Fruit fly (Drosophila melanogaster) whole organism, embryonic: Measurements from ENCODE around the gene CG16813.

Experiments
- Adf1 ChIP-seq: fragments of 200-800 bp; sonication (Bioruptor generic); IDR thresholded peaks from 2 replicates; pipeline ENCODE4 v1.3.6; 2022; ENCODE audit warnings: missing biosample characterization, missing genetic modification characterization
- Atf6 ChIP-seq: fragments of 200-800 bp; sonication (Bioruptor generic); IDR thresholded peaks from 2 replicates; pipeline ENCODE4 v1.3.6; 2022; ENCODE audit warnings: missing biosample characterization, missing genetic modification characterization
- B-H2 ChIP-seq: fragments of 200-800 bp; sonication (Bioruptor generic); optimal IDR thresholded peaks from 2 replicates; lab custom pipeline; 2018; ENCODE audit warnings: missing biosample characterization, mild to moderate bottlenecking, missing genetic modification characterization
- Blimp-1 ChIP-seq: fragments of 200-800 bp; sonication (Bioruptor generic); optimal IDR thresholded peaks from 3 replicates; lab custom pipeline; 2018; ENCODE audit warnings: missing biosample characterization, missing genetic modification characterization, mild to moderate bottlenecking, moderate library complexity, missing genetic modification reagents
- CG10274 ChIP-seq: fragments of 200-800 bp; sonication (Bioruptor generic); optimal IDR thresholded peaks from 3 replicates; lab custom pipeline; 2017; ENCODE audit warnings: missing biosample characterization, mild to moderate bottlenecking, missing genetic modification characterization
- CG10431 ChIP-seq: fragments of 200-800 bp; sonication (Bioruptor generic); optimal IDR thresholded peaks from 3 replicates; lab custom pipeline; 2018; ENCODE audit warnings: missing biosample characterization, mild to moderate bottlenecking, missing genetic modification characterization
- CG11695 ChIP-seq: fragments of 200-800 bp; sonication (Bioruptor generic); IDR thresholded peaks from 3 replicates; pipeline ENCODE4 v1.3.6; 2022; ENCODE audit warnings: missing biosample characterization, missing genetic modification characterization
- CG12299 ChIP-seq: fragments of 200-800 bp; sonication (Bioruptor generic); optimal IDR thresholded peaks from 2 replicates; lab custom pipeline; 2018; ENCODE audit warnings: missing biosample characterization, mild to moderate bottlenecking, missing genetic modification characterization
- CG13894 ChIP-seq: fragments of 200-800 bp; sonication (Bioruptor generic); optimal IDR thresholded peaks from 3 replicates; lab custom pipeline; 2018; ENCODE audit warnings: missing biosample characterization, mild to moderate bottlenecking, missing genetic modification characterization, moderate library complexity
- CG15269 ChIP-seq: fragments of 200-800 bp; sonication (Bioruptor generic); optimal IDR thresholded peaks from 2 replicates; lab custom pipeline; 2018; ENCODE audit warnings: missing biosample characterization, mild to moderate bottlenecking, missing genetic modification characterization, moderate library complexity
- CG1603 ChIP-seq: fragments of 200-800 bp; sonication (Bioruptor generic); optimal IDR thresholded peaks from 2 replicates; lab custom pipeline; 2019; ENCODE audit warnings: missing biosample characterization, mild to moderate bottlenecking, missing genetic modification characterization, moderate library complexity
- CG17612 ChIP-seq: fragments of 200-800 bp; sonication (Bioruptor generic); IDR thresholded peaks from 2 replicates; pipeline ENCODE4 v1.3.6; 2022; ENCODE audit warnings: missing biosample characterization, missing genetic modification characterization
- CG18262 ChIP-seq: fragments of 200-800 bp; optimal IDR thresholded peaks from 3 replicates; lab custom pipeline; 2019; ENCODE audit warnings: missing biosample characterization, mild to moderate bottlenecking, missing genetic modification characterization, moderate library complexity
- CG1832 ChIP-seq: fragments of 200-800 bp; sonication (Bioruptor generic); optimal IDR thresholded peaks from 2 replicates; lab custom pipeline; 2017; ENCODE audit warnings: missing biosample characterization, mild to moderate bottlenecking, missing genetic modification characterization, inconsistent platforms
- CG2875 ChIP-seq: fragments of 200-800 bp; sonication (Bioruptor generic); optimal IDR thresholded peaks from 2 replicates; lab custom pipeline; 2017; ENCODE audit warnings: missing biosample characterization, mild to moderate bottlenecking, missing genetic modification characterization, missing genetic modification reagents
- CG30020 ChIP-seq: fragments of 200-800 bp; optimal IDR thresholded peaks from 2 replicates; lab custom pipeline; 2019; ENCODE audit warnings: missing biosample characterization, mild to moderate bottlenecking, missing genetic modification characterization, moderate library complexity
- CG30431 ChIP-seq: fragments of 200-800 bp; sonication (Bioruptor generic); optimal IDR thresholded peaks from 2 replicates; lab custom pipeline; 2017; ENCODE audit warnings: missing biosample characterization, missing genetic modification characterization
- CG5245 ChIP-seq: fragments of 200-800 bp; sonication (Bioruptor generic); optimal IDR thresholded peaks from 3 replicates; lab custom pipeline; 2016; ENCODE audit warnings: missing biosample characterization, missing genetic modification characterization
- CG7987 ChIP-seq: fragments of 200-800 bp; sonication (Bioruptor generic); optimal IDR thresholded peaks from 2 replicates; lab custom pipeline; 2018; ENCODE audit warnings: missing biosample characterization, mild to moderate bottlenecking, missing genetic modification characterization, moderate library complexity
- CG8359 ChIP-seq: fragments of 200-800 bp; sonication (Bioruptor generic); optimal IDR thresholded peaks from 2 replicates; lab custom pipeline; 2017; ENCODE audit warnings: missing biosample characterization, mild to moderate bottlenecking, missing genetic modification characterization, borderline replicate concordance
- CkIIα-i1 ChIP-seq: fragments of 200-800 bp; sonication (Bioruptor generic); IDR thresholded peaks from 2 replicates; pipeline ENCODE4 v1.3.6; 2022; ENCODE audit warnings: missing biosample characterization, missing genetic modification characterization
- CrebB ChIP-seq: fragments of 200-800 bp; sonication (Bioruptor generic); optimal IDR thresholded peaks from 3 replicates; lab custom pipeline; 2018; ENCODE audit warnings: missing biosample characterization, mild to moderate bottlenecking, missing genetic modification characterization
- Dad ChIP-seq: fragments of 200-800 bp; sonication (Bioruptor generic); optimal IDR thresholded peaks from 3 replicates; lab custom pipeline; 2016; ENCODE audit warnings: missing biosample characterization, missing genetic modification characterization
- Hmr ChIP-seq: fragments of 200-800 bp; sonication (Bioruptor generic); optimal IDR thresholded peaks from 3 replicates; lab custom pipeline; 2017; ENCODE audit warnings: mild to moderate bottlenecking, missing biosample characterization, missing genetic modification reagents, missing genetic modification characterization
- Meics ChIP-seq: fragments of 200-800 bp; sonication (Bioruptor generic); optimal IDR thresholded peaks from 2 replicates; lab custom pipeline; 2017; ENCODE audit warnings: missing biosample characterization, mild to moderate bottlenecking, missing genetic modification characterization
- Myb ChIP-seq: fragments of 200-800 bp; sonication (Bioruptor generic); optimal IDR thresholded peaks from 2 replicates; lab custom pipeline; 2016; ENCODE audit warnings: missing biosample characterization, missing genetic modification characterization
- Nf-YA ChIP-seq: fragments of 200-800 bp; sonication (Bioruptor generic); IDR thresholded peaks from 2 replicates; pipeline ENCODE4 v1.3.6; 2022; ENCODE audit warnings: missing biosample characterization, missing genetic modification characterization
- Oaz ChIP-seq: fragments of 200-800 bp; sonication (Bioruptor generic); IDR thresholded peaks from 2 replicates; pipeline ENCODE4 v1.3.6; 2022; ENCODE audit warnings: missing biosample characterization, missing genetic modification characterization
- Opbp ChIP-seq: fragments of 200-800 bp; sonication (Bioruptor generic); IDR thresholded peaks from 3 replicates; pipeline ENCODE4 v1.3.6; 2022; ENCODE audit warnings: missing biosample characterization, missing genetic modification characterization; ENCODE audit not compliant: partially characterized antibody
- Six4 ChIP-seq: fragments of 200-800 bp; sonication (Bioruptor generic); optimal IDR thresholded peaks from 2 replicates; lab custom pipeline; 2016; ENCODE audit warnings: missing biosample characterization, missing genetic modification characterization
- Stat92E ChIP-seq, 3 experiments: fragments of >200 bp in 2 of 3; fragments of 200-800 bp in 1 of 3; sonication (Bioruptor generic) in 1 of 3; optimal IDR thresholded peaks; 2 replicates each; lab custom pipeline; 2017 to 2019; ENCODE audit warnings: missing biosample characterization in 3 of 3, missing genetic modification characterization in 3 of 3, mild to moderate bottlenecking in 1 of 3, moderate library complexity in 1 of 3
- cato ChIP-seq: fragments of 200-800 bp; sonication (Bioruptor generic); optimal IDR thresholded peaks from 2 replicates; lab custom pipeline; 2016; ENCODE audit warnings: missing biosample characterization, missing genetic modification characterization, borderline replicate concordance
- cg ChIP-seq: fragments of 200-800 bp; sonication (Bioruptor generic); optimal IDR thresholded peaks from 3 replicates; lab custom pipeline; 2019; ENCODE audit warnings: missing biosample characterization, mild to moderate bottlenecking, missing genetic modification characterization, moderate library complexity
- dan ChIP-seq: fragments of 200-800 bp; sonication (Bioruptor generic); IDR thresholded peaks from 2 replicates; pipeline ENCODE4 v1.3.6; 2022; ENCODE audit warnings: missing biosample characterization, missing genetic modification characterization
- esg ChIP-seq: fragments of 200-800 bp; sonication (Bioruptor generic); conservative IDR thresholded peaks from 2 replicates; pipeline ENCODE4 v1.3.6; 2022; ENCODE audit warnings: missing biosample characterization, missing genetic modification characterization
- exex ChIP-seq: fragments of 200-800 bp; sonication (Bioruptor generic); optimal IDR thresholded peaks from 4 replicates; lab custom pipeline; 2018; ENCODE audit warnings: missing biosample characterization, mild to moderate bottlenecking, missing genetic modification characterization, moderate library complexity
- gcm ChIP-seq: fragments of 200-800 bp; sonication (Bioruptor generic); optimal IDR thresholded peaks from 2 replicates; lab custom pipeline; 2019; ENCODE audit warnings: missing biosample characterization, mild to moderate bottlenecking, missing genetic modification characterization, moderate library complexity
- gcm2 ChIP-seq: fragments of 200-800 bp; sonication (Bioruptor generic); optimal IDR thresholded peaks from 2 replicates; lab custom pipeline; 2016; ENCODE audit warnings: missing biosample characterization, missing genetic modification characterization
- grn ChIP-seq: fragments of 200-800 bp; sonication (Bioruptor generic); optimal IDR thresholded peaks from 3 replicates; lab custom pipeline; 2017; ENCODE audit warnings: missing biosample characterization, missing genetic modification characterization
- h ChIP-seq: fragments of >200 bp; optimal IDR thresholded peaks from 2 replicates; lab custom pipeline; 2017
- hth ChIP-seq: fragments of >200 bp; optimal IDR thresholded peaks from 2 replicates; lab custom pipeline; 2017; ENCODE audit warnings: inconsistent platforms
- jumu ChIP-seq: fragments of 200-800 bp; sonication (Bioruptor generic); optimal IDR thresholded peaks from 3 replicates; lab custom pipeline; 2016; ENCODE audit warnings: missing biosample characterization, missing genetic modification characterization
- knrl ChIP-seq: fragments of 200-800 bp; sonication (Bioruptor generic); IDR thresholded peaks from 3 replicates; pipeline ENCODE4 v1.3.6; 2022; ENCODE audit warnings: missing biosample characterization, missing genetic modification characterization; ENCODE audit not compliant: partially characterized antibody
- lab ChIP-seq: fragments of 200-800 bp; sonication (Bioruptor generic); optimal IDR thresholded peaks from 3 replicates; lab custom pipeline; 2017; ENCODE audit warnings: missing biosample characterization, missing genetic modification characterization, mild to moderate bottlenecking, moderate library complexity, missing genetic modification reagents
- lmd ChIP-seq: fragments of 200-800 bp; sonication (Bioruptor generic); IDR thresholded peaks from 2 replicates; pipeline ENCODE4 v1.3.6; 2022; ENCODE audit warnings: missing biosample characterization, missing genetic modification characterization
- luna ChIP-seq: fragments of 200-800 bp; sonication (Bioruptor generic); optimal IDR thresholded peaks from 2 replicates; lab custom pipeline; 2016; ENCODE audit warnings: missing biosample characterization, missing genetic modification characterization
- otp ChIP-seq: fragments of 200-800 bp; sonication (Bioruptor generic); IDR thresholded peaks from 3 replicates; pipeline ENCODE4, ENCODE4 v1.3.6; 2022; ENCODE audit warnings: missing biosample characterization, missing genetic modification characterization
- pb ChIP-seq: fragments of 200-800 bp; sonication (Bioruptor generic); optimal IDR thresholded peaks from 3 replicates; lab custom pipeline; 2016; ENCODE audit warnings: missing biosample characterization, missing genetic modification characterization
- sens ChIP-seq: fragments of 200-800 bp; sonication (Bioruptor generic); peaks from one replicate; lab custom pipeline; 2016; ENCODE audit warnings: missing biosample characterization, missing genetic modification characterization
- ttk ChIP-seq: fragments of 200-800 bp; sonication (Bioruptor generic); IDR thresholded peaks from 2 replicates; pipeline ENCODE4 v2.1.2; 2022; ENCODE audit warnings: missing biosample characterization, missing genetic modification characterization
- tx ChIP-seq: fragments of 200-800 bp; sonication (Bioruptor generic); optimal IDR thresholded peaks from 2 replicates; lab custom pipeline; 2016; ENCODE audit warnings: missing biosample characterization, missing genetic modification characterization

CG16813 gene

dm6 chr2L:13206077-13206668, 21.2 kb upstream of the CG16813 start (continued):
- no peak for TF ChIP-seq CG5245 (GFP tag; lab: Kevin White, UChicago)
- no peak for TF ChIP-seq Dad
- TF ChIP-seq hth: no peak
- TF ChIP-seq sens: peak; percentile 63
- TF ChIP-seq lab (GFP tag; lab: Kevin White, UChicago): no peak
- no peak for TF ChIP-seq Nf-YA (GFP tag; lab: Robert Waterston, UW)
- TF ChIP-seq CrebB: peak; percentile 13
- no peak for TF ChIP-seq gcm
- no peak for TF ChIP-seq CG10431
- TF ChIP-seq B-H2 (GFP tag; lab: Kevin White, UChicago): peak; percentile 35
- no peak for TF ChIP-seq Blimp-1 (GFP tag; lab: Kevin White, UChicago)
- TF ChIP-seq esg (GFP tag; lab: Robert Waterston, UW): no peak
- TF ChIP-seq Atf6 (GFP tag; lab: Robert Waterston, UW): 0 out of 2 replicates have a peak, but pooled peaks have one; percentile 22
- no peak for TF ChIP-seq CG2875 (GFP tag; lab: Kevin White, UChicago)
- no peak for TF ChIP-seq cg (GFP tag; lab: Kevin White, UChicago)
- no peak for TF ChIP-seq gcm2
- TF ChIP-seq cato (GFP tag; lab: Kevin White, UChicago): no peak
- peak; percentile 62 for TF ChIP-seq grn
- TF ChIP-seq CG15269 (tag; lab: Kevin White, UChicago): no peak
- TF ChIP-seq CG11695: no peak
- TF ChIP-seq jumu (GFP tag; lab: Kevin White, UChicago): no peak
- TF ChIP-seq CG7987 (GFP tag; lab: Kevin White, UChicago): peak; percentile 37
- no peak for TF ChIP-seq CG30020 (tag; lab: Kevin White, UChicago)
- TF ChIP-seq Opbp (GFP tag; lab: Robert Waterston, UW): no peak
- peak; percentile 37 for TF ChIP-seq CG13894 (tag; lab: Kevin White, UChicago)
- no peak for TF ChIP-seq tx (GFP tag; lab: Kevin White, UChicago)
- no peak for TF ChIP-seq h (lab: Kevin White, UChicago)
- no peak for TF ChIP-seq CG30431 (GFP tag; lab: Kevin White, UChicago)
- peak; percentile 69; the same call in 1 of the 2 replicates for TF ChIP-seq Adf1 (GFP tag; lab: Robert Waterston, UW)
- no peak for TF ChIP-seq ttk (GFP tag; lab: Robert Waterston, UW)
- TF ChIP-seq Six4 (GFP tag; lab: Kevin White, UChicago): no peak
- no peak for TF ChIP-seq pb (GFP tag; lab: Kevin White, UChicago)
- TF ChIP-seq CG17612 (GFP tag; lab: Robert Waterston, UW): no peak
- TF ChIP-seq luna: no peak
- TF ChIP-seq CG1832: no peak
- TF ChIP-seq CkIIα-i1 (GFP tag; lab: Robert Waterston, UW): no peak
- TF ChIP-seq otp (GFP tag; lab: Robert Waterston, UW): no peak
- TF ChIP-seq knrl (GFP tag; lab: Robert Waterston, UW): no peak
- TF ChIP-seq Meics: peak; percentile 32
- TF ChIP-seq dan (GFP tag; lab: Robert Waterston, UW): no peak
- TF ChIP-seq CG12299 (tag; lab: Kevin White, UChicago): no peak
- no peak for TF ChIP-seq CG10274 (GFP tag; lab: Kevin White, UChicago)
- TF ChIP-seq Hmr: peak; percentile 23
- no peak for TF ChIP-seq CG8359 (GFP tag; lab: Kevin White, UChicago)
- TF ChIP-seq CG18262 (tag; lab: Kevin White, UChicago): no peak
- peak; percentile 55 for TF ChIP-seq exex (tag; lab: Kevin White, UChicago)
- TF ChIP-seq Oaz (GFP tag; lab: Robert Waterston, UW): no peak
- no peak for TF ChIP-seq lmd (GFP tag; lab: Robert Waterston, UW)
- TF ChIP-seq Stat92E (GFP tag; optimal IDR thresholded peaks at IDR 0.05; lab: Kevin White, UChicago): no peak
- no peak for TF ChIP-seq Myb (GFP tag; lab: Kevin White, UChicago)
- TF ChIP-seq CG1603 (tag; lab: Kevin White, UChicago): no peak
